Worm (Caenorhabditis elegans) whole organism, young adult: ENCODE results near the gene Y41G9A.5.

Experiments used
- B0035.1 ChIP-seq: sonication (generic microtip); optimal IDR thresholded peaks from 2 replicates; lab custom pipeline; 2016; ENCODE audit warnings: missing genetic modification characterization, mild to moderate bottlenecking, missing compliant biosample characterization, missing genotype, missing genetic modification reagents
- C17E4.6 ChIP-seq: fragments of 200-800 bp; sonication (Bioruptor generic); IDR thresholded peaks from 2 replicates; pipeline ENCODE4 v1.3.6; 2022; ENCODE audit warnings: missing genetic modification reagents, missing genetic modification characterization, missing compliant biosample characterization
- F10E7.11 ChIP-seq: sonication (generic microtip); optimal IDR thresholded peaks from 2 replicates; lab custom pipeline; 2017; ENCODE audit warnings: mild to moderate bottlenecking, missing genetic modification characterization, moderate library complexity, missing compliant biosample characterization
- F22D6.2 ChIP-seq: sonication (generic microtip); optimal IDR thresholded peaks from 2 replicates; lab custom pipeline; 2016; ENCODE audit warnings: mild to moderate bottlenecking, missing genetic modification characterization, missing compliant biosample characterization
- F23B12.7 ChIP-seq: sonication (generic microtip); optimal IDR thresholded peaks from 2 replicates; lab custom pipeline; 2017; ENCODE audit warnings: missing genetic modification characterization, mild to moderate bottlenecking, missing compliant biosample characterization, antibody characterized with exemption, moderate library complexity; ENCODE audit not compliant: insufficient read depth
- F39B2.1 ChIP-seq: fragments of 200-800 bp; sonication (Bioruptor generic); IDR thresholded peaks from 2 replicates; pipeline ENCODE4 v1.3.6; 2022; ENCODE audit warnings: missing genetic modification reagents, missing genetic modification characterization, missing compliant biosample characterization
- F57C9.4 ChIP-seq: sonication (generic microtip); optimal IDR thresholded peaks from 2 replicates; lab custom pipeline; 2017; ENCODE audit warnings: mild to moderate bottlenecking, missing genetic modification characterization, missing compliant biosample characterization
- Y53G8AR.9 ChIP-seq: fragments of 200-800 bp; sonication (Bioruptor generic); conservative IDR thresholded peaks from 2 replicates; pipeline ENCODE4 v1.3.6; 2022; ENCODE audit warnings: missing genetic modification reagents, missing genetic modification characterization, missing compliant biosample characterization
- Y56A3A.18 ChIP-seq: fragments of 200-800 bp; sonication (Bioruptor generic); IDR thresholded peaks from 2 replicates; pipeline ENCODE4 v1.3.6; 2022; ENCODE audit warnings: missing genetic modification reagents, missing genetic modification characterization, missing compliant biosample characterization
- Y79H2A.3 ChIP-seq: fragments of 200-800 bp; sonication (Bioruptor generic); conservative IDR thresholded peaks from 2 replicates; pipeline ENCODE4 v1.3.6; 2022; ENCODE audit warnings: missing genetic modification reagents, missing genetic modification characterization, missing compliant biosample characterization
- ZK185.1 ChIP-seq: sonication (generic microtip); optimal IDR thresholded peaks from 2 replicates; lab custom pipeline; 2016; ENCODE audit warnings: mild to moderate bottlenecking, missing genetic modification characterization, missing compliant biosample characterization; ENCODE audit not compliant: poor library complexity, severe bottlenecking
- akir-1 ChIP-seq: fragments of 200-800 bp; sonication (Bioruptor generic); optimal IDR thresholded peaks from 2 replicates; lab custom pipeline; 2018; ENCODE audit warnings: mild to moderate bottlenecking, missing genetic modification characterization, moderate library complexity, missing compliant biosample characterization
- ama-1 ChIP-seq, 3 experiments: fragments of 150-350 bp in 1 of 3; sonication (generic microtip) in 2 of 3; optimal IDR thresholded peaks; 2 replicates each; lab custom pipeline; 2014 to 2018; ENCODE audit warnings: missing biosample characterization in 2 of 3, missing genetic modification characterization in 2 of 3, missing genetic modification reagents in 2 of 3
- athp-1 ChIP-seq: sonication (generic microtip); optimal IDR thresholded peaks from 2 replicates; lab custom pipeline; 2017; ENCODE audit warnings: mild to moderate bottlenecking, missing genetic modification characterization, missing compliant biosample characterization
- attf-3 ChIP-seq: fragments of 200-800 bp; sonication (Bioruptor generic); conservative IDR thresholded peaks from 2 replicates; pipeline ENCODE4 v1.3.6; 2022; ENCODE audit warnings: missing genetic modification reagents, missing genetic modification characterization, missing compliant biosample characterization
- attf-5 ChIP-seq: fragments of 200-800 bp; sonication (Bioruptor generic); optimal IDR thresholded peaks from 2 replicates; lab custom pipeline; 2018; ENCODE audit warnings: mild to moderate bottlenecking, missing genetic modification characterization, missing compliant biosample characterization
- bed-1 ChIP-seq: fragments of 200-800 bp; sonication (Bioruptor generic); IDR thresholded peaks from 2 replicates; pipeline ENCODE4 v1.3.6; 2022; ENCODE audit warnings: missing genetic modification reagents, missing genetic modification characterization, missing compliant biosample characterization
- die-1 ChIP-seq: sonication (generic microtip); optimal IDR thresholded peaks from 2 replicates; lab custom pipeline; 2016; ENCODE audit warnings: missing genotype, mild to moderate bottlenecking, missing genetic modification characterization, missing compliant biosample characterization
- dox-1 ChIP-seq: fragments of 200-800 bp; sonication (Bioruptor generic); IDR thresholded peaks from 2 replicates; pipeline ENCODE4 v1.3.6; 2022; ENCODE audit warnings: missing genetic modification reagents, missing genetic modification characterization, missing compliant biosample characterization
- efl-1 ChIP-seq: fragments of 150-350 bp; optimal IDR thresholded peaks from 2 replicates; lab custom pipeline; 2014; ENCODE audit warnings: missing biosample characterization, missing genetic modification reagents, missing genetic modification characterization
- egrh-3 ChIP-seq: fragments of 200-800 bp; sonication (Bioruptor generic); IDR thresholded peaks from 2 replicates; pipeline ENCODE4 v1.3.6; 2022; ENCODE audit warnings: missing genetic modification reagents, missing genetic modification characterization, missing compliant biosample characterization
- ekl-4 ChIP-seq: fragments of 200-800 bp; sonication (Bioruptor generic); IDR thresholded peaks from 2 replicates; pipeline ENCODE4 v1.3.6; 2022; ENCODE audit warnings: missing genetic modification reagents, missing genetic modification characterization, missing compliant biosample characterization
- ets-4 ChIP-seq: fragments of 200-800 bp; sonication (Bioruptor generic); optimal IDR thresholded peaks from 2 replicates; lab custom pipeline; 2018; ENCODE audit warnings: mild to moderate bottlenecking, missing genetic modification characterization, missing compliant biosample characterization
- him-1 ChIP-seq: sonication (generic microtip); optimal IDR thresholded peaks from 2 replicates; lab custom pipeline; 2016; ENCODE audit warnings: missing genotype, missing genetic modification reagents, missing genetic modification characterization, missing compliant biosample characterization
- hlh-26 ChIP-seq: fragments of 200-800 bp; sonication (Bioruptor generic); conservative IDR thresholded peaks from 2 replicates; pipeline ENCODE4 v1.3.6; 2022; ENCODE audit warnings: missing genetic modification reagents, missing genetic modification characterization, missing compliant biosample characterization
- hmg-20 ChIP-seq: fragments of 200-800 bp; sonication (Bioruptor generic); IDR thresholded peaks from 2 replicates; pipeline ENCODE4 v1.3.6; 2022; ENCODE audit warnings: missing genetic modification reagents, missing genetic modification characterization, missing compliant biosample characterization
- lag-1 ChIP-seq: fragments of 200-800 bp; sonication (Bioruptor generic); IDR thresholded peaks from 2 replicates; pipeline ENCODE4 v1.3.6; 2022; ENCODE audit warnings: missing genetic modification reagents, missing genetic modification characterization, missing compliant biosample characterization
- let-526 ChIP-seq: fragments of 200-800 bp; sonication (Bioruptor generic); IDR thresholded peaks from 2 replicates; pipeline ENCODE4 v1.3.6; 2022; ENCODE audit warnings: missing genetic modification reagents, missing genetic modification characterization, missing compliant biosample characterization
- let-607 ChIP-seq, 2 experiments: fragments of 200-800 bp in 1 of 2; sonication (Bioruptor generic) in 1 of 2; sonication (generic microtip) in 1 of 2; optimal IDR thresholded peaks; 2 replicates each; lab custom pipeline; 2016 to 2018; ENCODE audit warnings: mild to moderate bottlenecking in 2 of 2, missing compliant biosample characterization in 2 of 2, missing genetic modification characterization in 2 of 2, moderate library complexity in 2 of 2, missing genotype in 1 of 2
- lin-35 ChIP-seq, 3 experiments: fragments of 150-350 bp in 2 of 3; sonication (generic microtip) in 1 of 3; optimal IDR thresholded peaks; 2 replicates each; lab custom pipeline; 2014 to 2018; ENCODE audit warnings: missing biosample characterization in 3 of 3, missing genetic modification characterization in 3 of 3, missing genetic modification reagents in 3 of 3
- lin-54 ChIP-seq: fragments of 200-800 bp; sonication (Bioruptor generic); optimal IDR thresholded peaks from 2 replicates; lab custom pipeline; 2018; ENCODE audit warnings: mild to moderate bottlenecking, missing genetic modification characterization, missing compliant biosample characterization
- lsl-1 ChIP-seq: fragments of 200-800 bp; sonication (Bioruptor generic); optimal IDR thresholded peaks from 2 replicates; lab custom pipeline; 2018; ENCODE audit warnings: mild to moderate bottlenecking, missing genetic modification characterization, moderate library complexity, missing compliant biosample characterization
- lsy-27 ChIP-seq: sonication (generic microtip); optimal IDR thresholded peaks from 2 replicates; lab custom pipeline; 2017; ENCODE audit warnings: missing genetic modification characterization, mild to moderate bottlenecking, missing compliant biosample characterization, antibody characterized with exemption, missing genotype, borderline replicate concordance; ENCODE audit not compliant: insufficient read depth
- madf-3 ChIP-seq: fragments of 200-800 bp; sonication (Bioruptor generic); IDR thresholded peaks from 2 replicates; pipeline ENCODE4 v1.3.6; 2022; ENCODE audit warnings: missing genetic modification reagents, missing genetic modification characterization, missing compliant biosample characterization
- mcd-1 ChIP-seq: fragments of 200-800 bp; sonication (Bioruptor generic); IDR thresholded peaks from 2 replicates; pipeline ENCODE4 v1.3.6; 2022; ENCODE audit warnings: missing genetic modification reagents, missing genetic modification characterization, missing compliant biosample characterization
- mel-28 ChIP-seq: sonication (generic microtip); optimal IDR thresholded peaks from 2 replicates; lab custom pipeline; 2016; ENCODE audit warnings: borderline replicate concordance, mild to moderate bottlenecking, missing genetic modification characterization, missing compliant biosample characterization
- nhr-80 ChIP-seq: sonication (generic microtip); optimal IDR thresholded peaks from 2 replicates; lab custom pipeline; 2016; ENCODE audit warnings: missing genetic modification characterization, missing compliant biosample characterization
- repo-1 ChIP-seq: sonication (generic microtip); optimal IDR thresholded peaks from 2 replicates; lab custom pipeline; 2017; ENCODE audit warnings: mild to moderate bottlenecking, missing genetic modification characterization, missing compliant biosample characterization
- rpc-1 ChIP-seq, 2 experiments: fragments of 150-350 bp in 1 of 2; sonication (generic microtip) in 1 of 2; optimal IDR thresholded peaks; 2 replicates each; lab custom pipeline; 2014 to 2018; ENCODE audit warnings: missing biosample characterization in 1 of 2, missing genetic modification characterization in 1 of 2, missing genetic modification reagents in 1 of 2, missing genotype in 1 of 2
- snpc-1.1 ChIP-seq: sonication (generic microtip); optimal IDR thresholded peaks from 2 replicates; lab custom pipeline; 2017; ENCODE audit warnings: missing genetic modification characterization, mild to moderate bottlenecking, missing compliant biosample characterization, antibody characterized with exemption, moderate library complexity, missing genotype, missing genetic modification reagents; ENCODE audit not compliant: insufficient read depth
- snpc-1.3 ChIP-seq: sonication (generic microtip); optimal IDR thresholded peaks from 2 replicates; lab custom pipeline; 2017; ENCODE audit warnings: missing genetic modification characterization, mild to moderate bottlenecking, missing compliant biosample characterization, antibody characterized with exemption, moderate library complexity, missing genotype, missing genetic modification reagents; ENCODE audit not compliant: insufficient read depth
- tbp1 ChIP-seq: fragments of 200-800 bp; sonication (Bioruptor generic); optimal IDR thresholded peaks from 2 replicates; lab custom pipeline; 2018; ENCODE audit warnings: mild to moderate bottlenecking, missing genetic modification characterization, missing compliant biosample characterization
- unc-62 ChIP-seq: fragments of 150-350 bp; optimal IDR thresholded peaks from 2 replicates; lab custom pipeline; 2014; ENCODE audit warnings: missing biosample characterization, missing genetic modification reagents, missing genetic modification characterization
- xnd-1 ChIP-seq: sonication (generic microtip); optimal IDR thresholded peaks from 2 replicates; lab custom pipeline; 2016; ENCODE audit warnings: missing genotype, missing genetic modification reagents, missing genetic modification characterization, missing compliant biosample characterization
- ztf-22 ChIP-seq: fragments of 200-800 bp; sonication (Bioruptor generic); optimal IDR thresholded peaks from 2 replicates; lab custom pipeline; 2018; ENCODE audit warnings: mild to moderate bottlenecking, missing genetic modification characterization, moderate library complexity, missing compliant biosample characterization
- ztf-28 ChIP-seq: fragments of 200-800 bp; sonication (Bioruptor generic); IDR thresholded peaks from 2 replicates; pipeline ENCODE4 v1.3.6; 2022; ENCODE audit warnings: missing genetic modification reagents, missing genetic modification characterization, missing compliant biosample characterization

Gene Y41G9A.5

ce11 chrX:2970212-2970611, 23.7 kb downstream of the Y41G9A.5 start (continued):
- TF ChIP-seq akir-1 (GFP tag; lab: Kevin White, UChicago), result no peak
- no peak for TF ChIP-seq unc-62 (GFP tag; lab: Kevin White, UChicago)
- TF ChIP-seq ztf-28 (GFP tag; lab: Robert Waterston, UW), result no peak
- no peak for TF ChIP-seq athp-1 (tag; lab: Kevin White, UChicago)
- no peak for TF ChIP-seq Y79H2A.3 (GFP tag; lab: Robert Waterston, UW)
- TF ChIP-seq madf-3 (GFP tag; lab: Robert Waterston, UW), result no peak
- TF ChIP-seq mcd-1, result no peak
- no peak for TF ChIP-seq repo-1 (tag; lab: Kevin White, UChicago)
- TF ChIP-seq egrh-3, result no peak
- no peak for TF ChIP-seq B0035.1 (tag; lab: Kevin White, UChicago)
- TF ChIP-seq attf-3 (GFP tag; lab: Robert Waterston, UW), result no peak
- TF ChIP-seq F10E7.11 (tag; lab: Kevin White, UChicago), result no peak
- no peak for TF ChIP-seq ets-4 (GFP tag; lab: Kevin White, UChicago)
- no peak for TF ChIP-seq Y53G8AR.9 (GFP tag; lab: Robert Waterston, UW)
- no peak for TF ChIP-seq F39B2.1 (GFP tag; lab: Robert Waterston, UW)
- TF ChIP-seq die-1 (tag; lab: Kevin White, UChicago), result no peak
- TF ChIP-seq him-1, result no peak
- no peak for TF ChIP-seq hlh-26
- no peak for TF ChIP-seq rpc-1 (optimal IDR thresholded peaks at IDR 0.05; lab: Kevin White, UChicago)
- no peak for TF ChIP-seq rpc-1 (tag; optimal IDR thresholded peaks at IDR 0.05; lab: Kevin White, UChicago)
- no peak for TF ChIP-seq hmg-20 (GFP tag; lab: Robert Waterston, UW)
- peak; percentile 14 for TF ChIP-seq ama-1 (optimal IDR thresholded peaks at IDR 0.05; lab: Kevin White, UChicago)
- no peak for TF ChIP-seq ama-1 (GFP tag; optimal IDR thresholded peaks at IDR 0.05; lab: Kevin White, UChicago)
- TF ChIP-seq bed-1 (GFP tag; lab: Robert Waterston, UW), result no peak
- no peak for TF ChIP-seq efl-1 (GFP tag; lab: Kevin White, UChicago)
- TF ChIP-seq lsy-27 (tag; lab: Kevin White, UChicago), result no peak
- TF ChIP-seq snpc-1.3 (tag; lab: Kevin White, UChicago), result no peak
- TF ChIP-seq C17E4.6 (GFP tag; lab: Robert Waterston, UW), result no peak
- no peak for TF ChIP-seq snpc-1.1 (tag; lab: Kevin White, UChicago)
- TF ChIP-seq let-526, result 0 out of 2 replicates have a peak, but pooled peaks have one; percentile 27
- TF ChIP-seq dox-1, result no peak
- peak; percentile 12; the same call in 1 of the 2 replicates for TF ChIP-seq Y56A3A.18 (GFP tag; lab: Robert Waterston, UW)
- TF ChIP-seq lag-1, result no peak
- no peak for TF ChIP-seq lin-54 (GFP tag; lab: Kevin White, UChicago)

- TF ChIP-seq attf-5 (GFP tag; lab: Kevin White, UChicago) (no peak), lsl-1 (no peak), ZK185.1 (peak; percentile 21), mel-28 (tag; lab: Kevin White, UChicago) (peak; percentile 44), xnd-1 (tag; lab: Kevin White, UChicago) (no peak), F23B12.7 (tag; lab: Kevin White, UChicago) (peak; percentile 15), ztf-22 (GFP tag; lab: Kevin White, UChicago) (no peak), madf-3 (GFP tag; lab: Robert Waterston, UW) (no peak), tbp1 (peak; percentile 11), let-607 (tag; optimal IDR thresholded peaks at IDR 0.05; lab: Kevin White, UChicago) (peak; percentile 49 to 58), F57C9.4 (tag; lab: Kevin White, UChicago) (no peak), nhr-80 (peak; percentile 4), ekl-4 (GFP tag; lab: Robert Waterston, UW) (0 out of 2 replicates have a peak, but pooled peaks have one; percentile 8), F22D6.2 (tag; lab: Kevin White, UChicago) (no peak), lin-35 (GFP tag; optimal IDR thresholded peaks at IDR 0.05; lab: Kevin White, UChicago) (peak in 1 of 3 experiments; percentile 7), Y56A3A.18 (GFP tag; lab: Robert Waterston, UW) (no peak)
Observed at ce11 chrX:2970804-2971395, 24.4 kb downstream of the Y41G9A.5 start.
